Fruit fly (Drosophila melanogaster) whole organism: Measurements from ENCODE around the gene ZnT77C.

Source experiments
- CG8478 ChIP-seq: fragments of >200 bp; optimal IDR thresholded peaks from 2 replicates; lab custom pipeline; 2018; ENCODE audit warnings: inconsistent platforms
- pan ChIP-seq: fragments of >200 bp; optimal IDR thresholded peaks from 2 replicates; lab custom pipeline; 2017

- TF ChIP-seq pan (lab: Kevin White, UChicago), result no peak
- TF ChIP-seq CG8478, result no peak
These were observed 30.0 kb downstream of the ZnT77C start, which contains the start of gene atk for dm6 chr3L:20464677-20465076.
